Worm (Caenorhabditis elegans) whole organism, L1 larva: ENCODE measurements around the gene fbxc-29.
A peak's percentile ranks its signal among the peaks of the same experiment; 100 is the strongest.

ENCODE experiments used
- C04F5.9 ChIP-seq: sonication (generic microtip); optimal IDR thresholded peaks from 2 replicates; lab custom pipeline; 2016; ENCODE audit warnings: missing genetic modification characterization, missing compliant biosample characterization
- Y116A8C.19 ChIP-seq: sonication (generic microtip); optimal IDR thresholded peaks from 2 replicates; lab custom pipeline; 2016; ENCODE audit warnings: missing compliant biosample characterization, missing genetic modification characterization, borderline replicate concordance
- aly-2 ChIP-seq: fragments of 150-350 bp; optimal IDR thresholded peaks from 2 replicates; lab custom pipeline; 2014; ENCODE audit warnings: missing biosample characterization, missing genetic modification characterization
- ceh-63 ChIP-seq: fragments of 200-800 bp; sonication (Bioruptor generic); optimal IDR thresholded peaks from 2 replicates; lab custom pipeline; 2018; ENCODE audit warnings: mild to moderate bottlenecking, missing genetic modification characterization, missing compliant biosample characterization
- ceh-8 ChIP-seq: fragments of 200-800 bp; sonication (Bioruptor generic); optimal IDR thresholded peaks from 2 replicates; lab custom pipeline; 2018; ENCODE audit warnings: mild to moderate bottlenecking, missing genetic modification characterization, moderate library complexity, missing compliant biosample characterization
- ces-1 ChIP-seq: fragments of 150-350 bp; optimal IDR thresholded peaks from 2 replicates; lab custom pipeline; 2014; ENCODE audit warnings: missing biosample characterization, missing genetic modification reagents, missing genetic modification characterization
- dsc-1 ChIP-seq: sonication (generic microtip); optimal IDR thresholded peaks from 2 replicates; lab custom pipeline; 2016; ENCODE audit warnings: mild to moderate bottlenecking, missing genetic modification characterization, missing compliant biosample characterization
- efl-3 ChIP-seq: fragments of 200-800 bp; sonication (Bioruptor generic); optimal IDR thresholded peaks from 2 replicates; lab custom pipeline; 2018; ENCODE audit warnings: mild to moderate bottlenecking, missing genetic modification characterization, missing compliant biosample characterization
- egl-13 ChIP-seq: sonication (generic microtip); optimal IDR thresholded peaks from 2 replicates; lab custom pipeline; 2016; ENCODE audit warnings: missing genotype, missing genetic modification reagents, missing genetic modification characterization, missing compliant biosample characterization
- elt-3 ChIP-seq, 6 experiments: fragments of 150-350 bp in 1 of 6; sonication (generic microtip); optimal IDR thresholded peaks; 2 replicates each; lab custom pipeline; 2017 to 2018; ENCODE audit warnings: missing biosample characterization in 6 of 6, missing genetic modification characterization in 6 of 6, inconsistent platforms in 1 of 6
- fkh-8 ChIP-seq: sonication (generic microtip); optimal IDR thresholded peaks from 2 replicates; lab custom pipeline; 2016; ENCODE audit warnings: mild to moderate bottlenecking, missing genetic modification characterization, missing compliant biosample characterization
- fos-1 ChIP-seq: fragments of 150-350 bp; optimal IDR thresholded peaks from 2 replicates; lab custom pipeline; 2014; ENCODE audit warnings: missing biosample characterization, missing genetic modification characterization
- grh-1 ChIP-seq: fragments of 200-800 bp; sonication (Bioruptor generic); IDR thresholded peaks from 2 replicates; pipeline ENCODE4 v1.3.6; 2022; ENCODE audit warnings: missing genetic modification reagents, missing genetic modification characterization, missing compliant biosample characterization
- hlh-4 ChIP-seq: sonication (generic microtip); optimal IDR thresholded peaks from 2 replicates; lab custom pipeline; 2016; ENCODE audit warnings: mild to moderate bottlenecking, missing genetic modification characterization, missing compliant biosample characterization
- hpl-2 ChIP-seq: fragments of 150-350 bp; optimal IDR thresholded peaks from 2 replicates; lab custom pipeline; 2014; ENCODE audit warnings: missing biosample characterization, missing genetic modification reagents, missing genetic modification characterization
- irx-1 ChIP-seq: sonication (generic microtip); optimal IDR thresholded peaks from 2 replicates; lab custom pipeline; 2016; ENCODE audit warnings: missing genetic modification characterization, missing compliant biosample characterization
- jun-1 ChIP-seq: fragments of 150-350 bp; optimal IDR thresholded peaks from 2 replicates; lab custom pipeline; 2014; ENCODE audit warnings: missing biosample characterization, missing genetic modification reagents, missing genetic modification characterization
- lin-15B ChIP-seq: fragments of 150-350 bp; sonication (generic microtip); optimal IDR thresholded peaks from 3 replicates; lab custom pipeline; 2014; ENCODE audit warnings: missing biosample characterization, missing genetic modification characterization
- lin-35 ChIP-seq, 2 experiments: fragments of 150-350 bp; optimal IDR thresholded peaks; 2 replicates each; lab custom pipeline; 2014; ENCODE audit warnings: missing biosample characterization in 2 of 2, missing genetic modification characterization in 2 of 2, missing genetic modification reagents in 2 of 2
- lir-3 ChIP-seq: sonication (generic microtip); optimal IDR thresholded peaks from 2 replicates; lab custom pipeline; 2016; ENCODE audit warnings: mild to moderate bottlenecking, missing genetic modification characterization, moderate library complexity, missing compliant biosample characterization; ENCODE audit not compliant: poor library complexity
- lsy-2 ChIP-seq, 2 experiments: fragments of 150-350 bp; optimal IDR thresholded peaks; 2 replicates each; lab custom pipeline; 2014; ENCODE audit warnings: missing biosample characterization in 2 of 2, missing genetic modification characterization in 2 of 2
- mab-9 ChIP-seq: fragments of 200-800 bp; sonication (Bioruptor generic); IDR thresholded peaks from 2 replicates; pipeline ENCODE4 v1.3.6; 2022; ENCODE audit warnings: missing genetic modification reagents, missing genetic modification characterization, missing compliant biosample characterization
- mdl-1 ChIP-seq, 2 experiments: fragments of 150-350 bp; optimal IDR thresholded peaks; 2 replicates each; lab custom pipeline; 2014 to 2017; ENCODE audit warnings: missing biosample characterization in 2 of 2, missing genetic modification characterization in 2 of 2, inconsistent platforms in 1 of 2
- mef-2 ChIP-seq: fragments of 150-350 bp; optimal IDR thresholded peaks from 2 replicates; lab custom pipeline; 2014; ENCODE audit warnings: missing biosample characterization, missing genetic modification characterization
- mep-1 ChIP-seq: fragments of 150-350 bp; optimal IDR thresholded peaks from 2 replicates; lab custom pipeline; 2014; ENCODE audit warnings: missing biosample characterization, missing genetic modification characterization
- nhr-28 ChIP-seq: fragments of 150-350 bp; optimal IDR thresholded peaks from 2 replicates; lab custom pipeline; 2014; ENCODE audit warnings: missing biosample characterization, missing genetic modification characterization
- nhr-76 ChIP-seq: sonication (generic microtip); optimal IDR thresholded peaks from 2 replicates; lab custom pipeline; 2017; ENCODE audit warnings: missing biosample characterization, missing genetic modification characterization
- nhr-77 ChIP-seq: fragments of 150-350 bp; optimal IDR thresholded peaks from 2 replicates; lab custom pipeline; 2014; ENCODE audit warnings: missing biosample characterization, missing genetic modification characterization
- nhr-85 ChIP-seq: sonication (generic microtip); peaks from one replicate; lab custom pipeline; 2016; ENCODE audit warnings: missing genetic modification characterization, inconsistent platforms, missing compliant biosample characterization
- pag-3 ChIP-seq: sonication (generic microtip); optimal IDR thresholded peaks from 2 replicates; lab custom pipeline; 2017; ENCODE audit warnings: missing genetic modification characterization, mild to moderate bottlenecking, missing compliant biosample characterization, antibody characterized with exemption, borderline replicate concordance; ENCODE audit not compliant: insufficient read depth
- pqm-1 ChIP-seq: sonication (generic microtip); optimal IDR thresholded peaks from 3 replicates; lab custom pipeline; 2017; ENCODE audit warnings: missing biosample characterization, missing genetic modification characterization
- rnt-1 ChIP-seq: sonication (generic microtip); optimal IDR thresholded peaks from 2 replicates; lab custom pipeline; 2016; ENCODE audit warnings: mild to moderate bottlenecking, missing genetic modification characterization, moderate library complexity, missing compliant biosample characterization
- snpc-4 ChIP-seq: fragments of 150-350 bp; optimal IDR thresholded peaks from 2 replicates; lab custom pipeline; 2014; ENCODE audit warnings: missing biosample characterization, missing genetic modification characterization
- snu-23 ChIP-seq: sonication (generic microtip); optimal IDR thresholded peaks from 2 replicates; lab custom pipeline; 2016; ENCODE audit warnings: missing genetic modification characterization, missing compliant biosample characterization
- sox-4 ChIP-seq: sonication (generic microtip); optimal IDR thresholded peaks from 2 replicates; lab custom pipeline; 2016; ENCODE audit warnings: missing genetic modification characterization, missing compliant biosample characterization
- swsn-7 ChIP-seq: sonication (generic microtip); optimal IDR thresholded peaks from 2 replicates; lab custom pipeline; 2016; ENCODE audit warnings: missing genetic modification characterization, missing compliant biosample characterization
- tbx-2 ChIP-seq: sonication (generic microtip); optimal IDR thresholded peaks from 2 replicates; lab custom pipeline; 2016; ENCODE audit warnings: missing genetic modification characterization, missing compliant biosample characterization
- tlp-1 ChIP-seq: fragments of 150-350 bp; optimal IDR thresholded peaks from 2 replicates; lab custom pipeline; 2014; ENCODE audit warnings: missing biosample characterization, missing genetic modification characterization
- unc-130 ChIP-seq: fragments of 150-350 bp; optimal IDR thresholded peaks from 2 replicates; lab custom pipeline; 2017; ENCODE audit warnings: missing biosample characterization, missing genetic modification characterization, inconsistent platforms
- unc-30 ChIP-seq: sonication (generic microtip); optimal IDR thresholded peaks from 2 replicates; lab custom pipeline; 2017; ENCODE audit warnings: missing biosample characterization, missing genetic modification characterization
- unc-86 ChIP-seq: sonication (generic microtip); optimal IDR thresholded peaks from 2 replicates; lab custom pipeline; 2016; ENCODE audit warnings: missing genetic modification characterization, missing compliant biosample characterization
- vab-15 ChIP-seq: sonication (generic microtip); optimal IDR thresholded peaks from 2 replicates; lab custom pipeline; 2017; ENCODE audit warnings: missing genotype, mild to moderate bottlenecking, missing genetic modification characterization, missing compliant biosample characterization
- xbp-1 ChIP-seq: sonication (generic microtip); optimal IDR thresholded peaks from 2 replicates; lab custom pipeline; 2016; ENCODE audit warnings: missing genetic modification characterization, missing compliant biosample characterization
- zag-1 ChIP-seq: fragments of 150-350 bp; optimal IDR thresholded peaks from 2 replicates; lab custom pipeline; 2014; ENCODE audit warnings: missing biosample characterization, missing genetic modification characterization
- zip-4 ChIP-seq: fragments of 200-800 bp; sonication (Bioruptor generic); optimal IDR thresholded peaks from 2 replicates; lab custom pipeline; 2018; ENCODE audit warnings: mild to moderate bottlenecking, missing genetic modification characterization, moderate library complexity, missing compliant biosample characterization
- ztf-11 ChIP-seq, 2 experiments: sonication (generic microtip); optimal IDR thresholded peaks; 2 replicates each; lab custom pipeline; 2016 to 2017; ENCODE audit warnings: missing genetic modification characterization in 2 of 2, missing biosample characterization in 1 of 2, missing compliant biosample characterization in 1 of 2

Gene fbxc-29

ce11 chrII:913222-913722 is 2.6 kb upstream of the fbxc-29 start, which contains the start of gene fbxc-33 (continued):
- TF ChIP-seq grh-1 (GFP tag; lab: Robert Waterston, UW) (no peak), C04F5.9 (no peak), snu-23 (GFP tag; lab: Kevin White, UChicago) (no peak), tbx-2 (no peak), pqm-1 (tag; lab: Kevin White, UChicago) (no peak), fkh-8 (tag; lab: Kevin White, UChicago) (no peak), irx-1 (tag; lab: Kevin White, UChicago) (no peak), vab-15 (no peak), Y116A8C.19 (tag; lab: Kevin White, UChicago) (no peak), mdl-1 (tag; optimal IDR thresholded peaks at IDR 0.05; lab: Kevin White, UChicago) (no peak), rnt-1 (tag; lab: Kevin White, UChicago) (peak; percentile 34), egl-13 (tag; lab: Kevin White, UChicago) (no peak), mep-1 (tag; lab: Kevin White, UChicago) (no peak), snpc-4 (tag; lab: Kevin White, UChicago) (peak; percentile 13), hpl-2 (GFP tag; lab: Kevin White, UChicago) (no peak), efl-3 (no peak), nhr-77 (tag; lab: Kevin White, UChicago) (no peak), lin-15B (tag; lab: Kevin White, UChicago) (peak; percentile 62), tlp-1 (tag; lab: Kevin White, UChicago) (no peak), elt-3 (tag; optimal IDR thresholded peaks at IDR 0.05; lab: Kevin White, UChicago) (no peak), ces-1 (no peak), mef-2 (tag; lab: Kevin White, UChicago) (no peak), lsy-2 (tag; optimal IDR thresholded peaks at IDR 0.05; lab: Kevin White, UChicago) (peak; percentile 31 to 66), aly-2 (tag; lab: Kevin White, UChicago) (no peak), hlh-4 (no peak), lir-3 (no peak), swsn-7 (tag; lab: Kevin White, UChicago) (peak; percentile 26), sox-4 (tag; lab: Kevin White, UChicago) (no peak), zip-4 (GFP tag; lab: Kevin White, UChicago) (no peak), ztf-11 (tag; optimal IDR thresholded peaks at IDR 0.05; lab: Kevin White, UChicago) (no peak), nhr-76 (tag; lab: Kevin White, UChicago) (no peak), mab-9 (GFP tag; lab: Robert Waterston, UW) (no peak), nhr-28 (no peak), unc-86 (no peak), unc-30 (no peak), nhr-85 (tag; lab: Kevin White, UChicago) (peak; percentile 0), jun-1 (tag; lab: Kevin White, UChicago) (no peak), dsc-1 (tag; lab: Kevin White, UChicago) (no peak), lin-35 (GFP tag; optimal IDR thresholded peaks at IDR 0.05; lab: Kevin White, UChicago) (peak; percentile 23 to 43), fos-1 (tag; lab: Kevin White, UChicago) (no peak), zag-1 (no peak), xbp-1 (tag; lab: Kevin White, UChicago) (no peak), ceh-8 (GFP tag; lab: Kevin White, UChicago) (no peak), ceh-63 (GFP tag; lab: Kevin White, UChicago) (no peak), unc-130 (tag; lab: Kevin White, UChicago) (no peak), pag-3 (no peak)
- TF ChIP-seq, all 84 proteins: peak for 16
